Fruit fly (Drosophila melanogaster): Measurements from ENCODE around the gene CG46025.

Gene CG46025

DNA sequence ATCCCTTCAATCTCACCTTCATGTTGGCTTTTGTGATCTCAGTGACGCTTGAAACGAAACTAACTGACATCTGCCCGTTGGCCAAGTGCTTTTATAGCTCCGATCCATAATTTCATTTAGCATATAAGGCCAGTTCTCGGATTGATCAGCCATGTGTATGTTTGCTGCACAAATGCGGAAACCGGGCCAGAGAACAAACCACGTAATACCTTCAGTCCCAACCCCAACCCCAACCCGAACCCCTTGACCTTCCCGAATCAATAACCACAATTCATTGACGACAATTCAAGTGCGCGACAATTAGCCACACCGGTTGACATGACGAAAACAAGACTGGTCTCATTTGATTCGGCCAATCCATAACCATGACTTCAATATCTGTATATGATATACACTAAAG is 888 bp upstream of the CG46025 start, which contains the start of gene CG7203:
TSS of gene CG7203 (minus strand) at position 101 of the 400 bp plus-strand sequence.
- no peak for TF ChIP-seq CG17801 (GFP tag; optimal IDR thresholded peaks at IDR 0.05; ENCODE audit: partially characterized antibody)

dm6 chr2L:7754539-7754938 is 565 bp downstream of the CG46025 start:
- TF ChIP-seq CG17801 (GFP tag; optimal IDR thresholded peaks at IDR 0.05; ENCODE audit: partially characterized antibody): no peak

DNA sequence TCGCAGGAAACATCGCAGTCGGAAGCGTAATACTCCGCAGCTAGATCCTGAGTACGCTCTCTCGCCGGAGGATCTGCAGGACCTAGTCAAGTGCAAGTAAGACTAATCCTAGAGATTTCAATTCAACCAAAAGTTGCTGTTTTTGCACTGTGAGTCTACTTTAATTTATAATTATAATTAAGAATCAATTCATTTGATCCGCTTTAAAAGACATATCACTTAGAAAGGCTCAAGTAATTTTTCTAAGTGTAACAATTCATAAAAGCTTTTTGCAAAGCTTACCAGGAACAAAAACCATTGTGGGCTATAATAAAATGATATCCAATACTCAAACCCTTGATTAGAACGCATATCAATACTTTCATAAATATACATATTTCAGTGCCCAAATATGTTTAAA is 2.9 kb downstream of the CG46025 start:
- no peak for TF ChIP-seq CG17801 (GFP tag; optimal IDR thresholded peaks at IDR 0.05; ENCODE audit: partially characterized antibody)

DNA sequence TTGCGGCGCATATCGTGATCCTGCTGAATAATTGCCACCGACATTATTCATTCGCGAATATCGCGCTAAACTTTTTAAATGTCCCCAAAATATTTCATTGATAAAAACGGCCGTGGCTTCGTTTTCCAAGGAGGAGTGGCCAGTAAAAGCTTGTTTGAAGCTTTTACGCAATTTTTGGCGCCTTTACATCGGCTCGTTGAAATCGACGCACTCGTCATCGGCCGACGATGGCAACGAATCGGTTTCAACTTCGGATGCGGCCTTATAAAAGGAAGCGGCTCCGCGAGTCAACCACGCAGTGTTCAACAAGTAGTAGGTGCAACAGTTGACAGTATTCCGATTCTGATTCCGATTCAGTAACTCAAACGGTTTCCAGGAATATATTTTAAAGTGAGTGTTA is 13.4 kb downstream of the CG46025 start, which contains the start of gene CG7191:
TSS of gene CG7191 (plus strand) at position 301 of the 400 bp plus-strand sequence.
- no peak for TF ChIP-seq CG17801 (GFP tag; optimal IDR thresholded peaks at IDR 0.05; ENCODE audit: partially characterized antibody)

DNA sequence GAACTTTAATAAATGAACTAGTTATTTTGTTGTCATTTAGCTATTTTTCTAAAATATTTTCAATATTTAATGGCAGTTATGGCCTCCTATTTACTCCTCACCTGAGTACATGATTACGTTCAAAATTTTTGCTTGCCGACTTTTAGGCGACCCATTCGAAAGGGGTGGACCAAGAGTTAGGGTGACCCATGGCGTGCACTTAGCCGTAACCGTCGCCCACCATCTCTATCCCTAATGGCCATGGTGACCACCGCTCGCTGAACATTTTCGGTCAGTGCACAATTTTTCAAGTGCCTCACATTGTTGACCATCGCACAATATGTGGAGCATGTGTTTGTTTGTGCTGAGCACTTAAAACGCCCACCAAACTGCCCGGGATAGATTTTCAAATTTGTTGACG is 17.9 kb downstream of the CG46025 start:
- TF ChIP-seq CG17801 (GFP tag; optimal IDR thresholded peaks at IDR 0.05; ENCODE audit: partially characterized antibody): no peak

dm6 chr2L:7775260-7775659 is 21.3 kb downstream of the CG46025 start:
- no peak for TF ChIP-seq CG17801 (GFP tag; optimal IDR thresholded peaks at IDR 0.05; ENCODE audit: partially characterized antibody)

DNA sequence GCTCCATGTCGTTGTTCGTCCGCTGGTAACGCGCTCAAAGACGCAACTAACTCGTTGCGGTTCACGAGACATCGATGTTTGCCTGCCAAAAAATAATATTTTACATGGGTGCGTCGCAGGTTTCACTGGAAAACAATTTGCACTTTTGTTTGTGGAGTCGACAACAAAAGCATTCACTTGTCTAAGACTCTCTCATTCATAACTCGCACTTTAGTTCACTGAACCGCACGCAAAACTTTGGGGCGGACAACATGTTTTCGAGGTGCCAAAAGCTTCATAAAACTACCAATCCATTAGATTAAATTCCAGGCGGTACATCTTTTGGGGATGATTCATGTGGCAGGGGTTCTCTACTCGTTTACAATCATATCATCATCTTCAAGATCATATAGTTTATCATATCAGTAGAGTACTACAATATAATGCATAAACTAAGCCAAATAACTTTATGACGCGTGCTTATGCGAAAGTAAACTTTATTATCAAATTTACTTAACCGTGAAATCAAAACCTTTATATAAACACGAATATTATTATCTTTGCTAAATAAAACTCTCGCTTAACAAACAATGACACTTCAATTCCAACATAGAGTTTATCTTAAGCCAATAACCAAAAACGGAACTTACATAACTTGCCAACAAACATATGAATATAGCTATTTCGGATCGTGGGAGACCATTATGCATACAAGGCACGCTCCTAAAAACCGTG is 24.2 kb downstream of the CG46025 start, which contains the start of gene CG7179:
TSS of gene CG7179 (minus strand) at position 51 of the 714 bp plus-strand sequence.
- TF ChIP-seq CG17801 (GFP tag; optimal IDR thresholded peaks at IDR 0.05; ENCODE audit: partially characterized antibody): no peak

DNA sequence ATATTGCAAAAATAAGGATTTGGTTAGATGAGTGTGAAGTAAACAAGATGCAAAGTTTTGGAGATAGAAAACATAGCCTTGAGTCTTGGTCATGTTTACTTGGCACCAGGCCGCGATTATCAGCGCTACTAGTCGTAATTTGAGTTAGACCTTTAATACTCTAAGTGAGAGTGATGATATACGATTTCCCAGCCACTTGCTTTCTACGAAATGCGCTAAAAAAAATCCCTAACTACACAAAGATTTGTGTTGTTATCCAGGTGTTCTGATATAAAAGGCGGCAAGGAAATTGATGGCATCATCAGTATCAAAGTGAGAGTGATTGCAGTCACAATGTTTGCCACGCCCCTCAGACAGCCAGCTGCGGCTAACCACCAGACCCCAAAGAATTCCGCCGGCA is 25.8 kb downstream of the CG46025 start, which contains the start of gene Uro:
TSS of gene Uro (plus strand) at position 301 of the 400 bp plus-strand sequence.
- no peak for TF ChIP-seq CG17801 (GFP tag; optimal IDR thresholded peaks at IDR 0.05; ENCODE audit: partially characterized antibody)

DNA sequence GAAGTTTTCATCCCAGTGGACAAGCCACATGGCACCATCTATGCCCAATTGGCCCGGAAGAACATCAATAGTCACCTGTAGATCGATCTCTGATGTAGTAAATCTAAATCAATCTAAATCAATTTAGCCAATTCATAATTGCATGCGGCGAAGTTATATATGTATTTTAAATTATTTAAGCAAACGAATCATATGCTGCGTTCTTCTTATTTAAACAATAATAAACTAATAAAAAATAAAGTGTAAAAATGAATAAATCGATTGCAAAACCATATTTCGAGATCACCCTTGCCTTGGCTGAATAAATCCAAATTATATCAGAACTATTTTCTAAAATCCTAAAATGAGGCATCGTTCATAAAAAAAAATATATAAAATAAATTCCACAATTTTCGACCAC is 27.2 kb downstream of the CG46025 start, which contains the start of gene CG7164:
TSS of gene CG7164 (plus strand) at position 301 of the 400 bp plus-strand sequence.
- TF ChIP-seq CG17801 (GFP tag; optimal IDR thresholded peaks at IDR 0.05; ENCODE audit: partially characterized antibody): no peak

- peak; percentile 22 for TF ChIP-seq CG17801 (GFP tag; optimal IDR thresholded peaks at IDR 0.05; ENCODE audit: partially characterized antibody)
These were observed 28.9 kb downstream of the CG46025 start, which contains the start of gene Brd7-9 for dm6 chr2L:7782788-7783401. Brd7-9 (plus strand) TSS chr2L:7782865.

DNA sequence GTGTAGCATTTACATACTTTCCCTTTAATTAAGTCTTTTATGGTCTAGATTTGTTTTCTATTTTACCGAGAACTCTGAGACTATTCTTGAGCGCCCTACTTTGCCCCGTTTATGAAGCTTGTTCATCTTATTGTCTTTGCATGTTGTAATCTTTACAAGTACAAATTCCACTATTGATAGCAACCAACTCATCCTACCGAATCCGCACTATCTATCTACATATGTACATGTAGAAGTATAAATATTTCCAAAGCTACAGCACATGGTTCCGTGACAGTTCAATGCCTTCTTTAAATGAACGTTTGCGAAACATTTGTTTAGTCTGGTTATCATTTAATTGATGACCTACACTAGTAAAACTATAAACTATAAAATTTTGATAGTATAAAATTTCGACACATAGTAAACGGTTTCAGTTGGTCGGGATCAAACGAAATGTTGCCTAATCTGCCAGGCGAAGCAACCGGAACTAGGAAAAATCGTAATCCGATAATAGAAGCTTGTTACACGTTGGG is 35.0 kb downstream of the CG46025 start:
- no peak for TF ChIP-seq CG17801 (GFP tag; optimal IDR thresholded peaks at IDR 0.05; ENCODE audit: partially characterized antibody)

dm6 chr2L:7790081-7790447 is 36.1 kb downstream of the CG46025 start:
- no peak for TF ChIP-seq CG17801 (GFP tag; optimal IDR thresholded peaks at IDR 0.05; ENCODE audit: partially characterized antibody)

- TF ChIP-seq CG17801 (GFP tag; optimal IDR thresholded peaks at IDR 0.05; ENCODE audit: partially characterized antibody): peak; percentile 38
These were observed 36.7 kb downstream of the CG46025 start, which contains the start of gene CG7149 for dm6 chr2L:7790448-7791355. CG7149 (minus strand) TSS chr2L:7790557.

DNA sequence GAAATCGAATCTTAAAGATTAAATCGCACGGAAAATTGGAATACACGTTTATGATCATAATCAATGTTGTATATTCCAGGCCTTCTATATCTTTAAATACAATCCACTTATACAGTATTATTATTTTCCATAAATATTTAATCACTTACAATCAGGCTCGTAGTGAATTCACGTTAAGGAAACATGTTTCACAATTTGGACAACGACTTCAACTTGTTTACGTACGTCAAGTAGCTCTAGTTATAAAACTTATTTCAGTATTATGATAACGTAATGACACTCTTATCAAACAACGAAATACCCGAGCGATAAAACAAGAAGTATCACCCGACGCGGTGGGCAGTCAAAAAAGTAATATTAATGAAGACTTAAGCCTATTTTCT is 37.4 kb downstream of the CG46025 start:
- TF ChIP-seq CG17801 (GFP tag; optimal IDR thresholded peaks at IDR 0.05; ENCODE audit: partially characterized antibody): no peak
